Fruit fly (Drosophila melanogaster): ENCODE data around the gene Set8.

The Set8 gene

DNA sequence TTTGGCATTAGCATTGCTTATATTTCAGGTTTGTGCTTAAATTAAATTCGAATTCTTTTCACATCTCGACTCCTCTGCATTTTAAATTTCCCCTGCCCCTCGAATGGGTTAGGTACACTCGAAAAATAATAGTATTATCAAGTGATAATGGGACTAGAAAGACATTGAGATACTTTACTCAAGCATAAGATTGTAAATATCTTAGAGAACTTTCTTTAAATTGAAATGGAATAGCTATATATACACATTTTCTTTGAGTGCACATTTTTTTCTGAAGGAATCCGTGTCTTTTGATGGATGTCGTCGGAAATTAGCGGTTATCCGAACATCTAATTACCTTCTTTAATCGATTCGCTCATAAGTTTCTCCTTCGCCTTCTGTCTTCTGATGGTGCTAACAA lies 4.8 kb upstream of the Set8 start (continued):
- TF ChIP-seq cwo (GFP tag; optimal IDR thresholded peaks at IDR 0.05) (no peak), lbe (GFP tag; optimal IDR thresholded peaks at IDR 0.05) (no peak), eyg (GFP tag; optimal IDR thresholded peaks at IDR 0.05) (no peak), Bdp1 (GFP tag; optimal IDR thresholded peaks at IDR 0.05) (no peak), kah (GFP tag; optimal IDR thresholded peaks at IDR 0.05) (no peak), CG8478 (optimal IDR thresholded peaks at IDR 0.05) (no peak), sna (GFP tag; IDR thresholded peaks at IDR 0.05; ENCODE audit: partially characterized antibody) (no peak), H15 (GFP tag; IDR thresholded peaks at IDR 0.05) (no peak), bbx (GFP tag; IDR thresholded peaks at IDR 0.05; ENCODE audit: partially characterized antibody) (no peak), CG18764 (GFP tag; optimal IDR thresholded peaks at IDR 0.05) (no peak), CG2875 (GFP tag; optimal IDR thresholded peaks at IDR 0.05) (no peak), org-1 (GFP tag; optimal IDR thresholded peaks at IDR 0.05) (no peak), vnd (GFP tag; IDR thresholded peaks at IDR 0.05; ENCODE audit: partially characterized antibody) (no peak), CG31388 (GFP tag; optimal IDR thresholded peaks at IDR 0.05) (no peak), twi (tag; optimal IDR thresholded peaks at IDR 0.05) (no peak), Fer3 (tag; optimal IDR thresholded peaks at IDR 0.05) (peak; percentile 18), CG4282 (GFP tag; optimal IDR thresholded peaks at IDR 0.05) (no peak), Doc3 (GFP tag; IDR thresholded peaks at IDR 0.05; ENCODE audit: partially characterized antibody) (no peak), CG7963 (GFP tag; IDR thresholded peaks at IDR 0.05; ENCODE audit: partially characterized antibody) (no peak), sim (GFP tag; IDR thresholded peaks at IDR 0.05) (no peak), CG17802 (tag; optimal IDR thresholded peaks at IDR 0.05) (no peak), Dp (GFP tag; optimal IDR thresholded peaks at IDR 0.05) (no peak), CG18262 (tag; optimal IDR thresholded peaks at IDR 0.05) (peak; percentile 51), CG1602 (GFP tag; optimal IDR thresholded peaks at IDR 0.05) (no peak), CG8089 (GFP tag; optimal IDR thresholded peaks at IDR 0.05) (no peak), CG2712 (tag; optimal IDR thresholded peaks at IDR 0.05) (peak; percentile 52), unpg (GFP tag; optimal IDR thresholded peaks at IDR 0.05) (no peak), CG14050 (GFP tag; IDR thresholded peaks at IDR 0.05) (no peak), CG31224 (GFP tag; IDR thresholded peaks at IDR 0.05) (no peak), gsb-n (tag; optimal IDR thresholded peaks at IDR 0.05) (no peak), Antp (GFP tag; optimal IDR thresholded peaks at IDR 0.05) (no peak), Asciz (GFP tag; optimal IDR thresholded peaks at IDR 0.05) (no peak), vfl (GFP tag; optimal IDR thresholded peaks at IDR 0.05) (no peak), CkIIα-i1 (GFP tag; IDR thresholded peaks at IDR 0.05) (no peak), tna (GFP tag; IDR thresholded peaks at IDR 0.05; ENCODE audit: partially characterized antibody) (no peak), CG3838 (GFP tag; optimal IDR thresholded peaks at IDR 0.05) (no peak), CG2199 (GFP tag; IDR thresholded peaks at IDR 0.05) (no peak), bsh (GFP tag; optimal IDR thresholded peaks at IDR 0.05) (peak in 1 of 2 experiments; percentile 46), CG11504 (tag; optimal IDR thresholded peaks at IDR 0.05) (no peak), CG15011 (GFP tag; optimal IDR thresholded peaks at IDR 0.05) (no peak), CG30020 (tag; optimal IDR thresholded peaks at IDR 0.05) (no peak), CG10431 (GFP tag; optimal IDR thresholded peaks at IDR 0.05) (no peak), CG17612 (GFP tag; IDR thresholded peaks at IDR 0.05) (no peak), fd96Cb (tag; optimal IDR thresholded peaks at IDR 0.05) (no peak), CG11723 (GFP tag; optimal IDR thresholded peaks at IDR 0.05) (no peak), Bteb2 (GFP tag; optimal IDR thresholded peaks at IDR 0.05) (no peak), CG8290 (GFP tag; optimal IDR thresholded peaks at IDR 0.05) (no peak), CG8290 (tag; optimal IDR thresholded peaks at IDR 0.05) (no peak), ci (GFP tag; IDR thresholded peaks at IDR 0.05) (0 out of 3 replicates have a peak, but pooled peaks have one; percentile 23), Stat92E (GFP tag; optimal IDR thresholded peaks at IDR 0.05) (no peak), Dek (tag; optimal IDR thresholded peaks at IDR 0.05) (no peak), h (optimal IDR thresholded peaks at IDR 0.05) (no peak)

All from whole organism, embryonic.